Worm (Caenorhabditis elegans): ENCODE data around the gene W10D9.1.
"Not testable (repeated sequence)": the region's sequence is repeated elsewhere in the genome, so short reads cannot be mapped to it uniquely, and the experiment has no call there.

The W10D9.1 gene

DNA sequence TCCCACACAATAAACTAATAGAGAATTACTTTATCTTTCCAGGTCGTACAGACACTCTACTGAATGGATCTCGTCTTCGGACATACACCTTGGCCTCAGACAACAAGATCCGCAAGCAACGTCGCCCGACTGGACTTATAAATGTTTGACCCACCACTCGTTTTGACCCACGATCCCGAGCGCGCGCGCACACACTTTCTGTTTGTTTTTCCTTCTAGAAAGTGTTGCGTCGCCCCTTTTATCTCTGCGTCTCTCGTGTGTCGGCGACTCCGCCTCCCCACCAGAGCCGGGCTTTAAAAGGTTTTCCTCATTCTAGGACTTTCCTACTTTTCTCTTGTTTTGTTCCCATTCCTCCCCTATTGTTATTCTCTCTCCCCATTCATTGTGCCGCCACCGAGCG is 17.5 kb upstream of the W10D9.1 start:
- no peak for TF ChIP-seq zip-5 (tag; optimal IDR thresholded peaks at IDR 0.05)
- TF ChIP-seq T23F11.4 (GFP tag; optimal IDR thresholded peaks at IDR 0.05), result no peak
- TF ChIP-seq hlh-6 (tag; optimal IDR thresholded peaks at IDR 0.05), result no peak
- no peak for TF ChIP-seq odd-2 (tag; optimal IDR thresholded peaks at IDR 0.05)

ce11 chrII:441102-441501 is 13.6 kb upstream of the W10D9.1 start, which contains the start of gene C24H12.1:
C24H12.1 (plus strand) TSS chrII:441402.
- TF ChIP-seq rnt-1, pat-9, madf-2 (tag; optimal IDR thresholded peaks at IDR 0.05): not testable (repeated sequence)

ce11 chrII:456371-456770 is 1.6 kb downstream of the W10D9.1 start:
- TF ChIP-seq unc-42 (tag; optimal IDR thresholded peaks at IDR 0.05) (no peak), pros-1 (tag; optimal IDR thresholded peaks at IDR 0.05) (no peak), ama-1 (optimal IDR thresholded peaks at IDR 0.05) (no peak), elt-2 (tag; optimal IDR thresholded peaks at IDR 0.05) (no peak), ztf-16 (tag; optimal IDR thresholded peaks at IDR 0.05) (no peak), eyg-1 (tag; optimal IDR thresholded peaks at IDR 0.05) (no peak), rnt-1 (tag; optimal IDR thresholded peaks at IDR 0.05) (no peak), odd-2 (tag; optimal IDR thresholded peaks at IDR 0.05) (no peak), che-1 (tag; optimal IDR thresholded peaks at IDR 0.05) (no peak), sdc-2 (tag; optimal IDR thresholded peaks at IDR 0.05) (no peak), Y22D7AL.16 (tag; optimal IDR thresholded peaks at IDR 0.05) (no peak)

DNA sequence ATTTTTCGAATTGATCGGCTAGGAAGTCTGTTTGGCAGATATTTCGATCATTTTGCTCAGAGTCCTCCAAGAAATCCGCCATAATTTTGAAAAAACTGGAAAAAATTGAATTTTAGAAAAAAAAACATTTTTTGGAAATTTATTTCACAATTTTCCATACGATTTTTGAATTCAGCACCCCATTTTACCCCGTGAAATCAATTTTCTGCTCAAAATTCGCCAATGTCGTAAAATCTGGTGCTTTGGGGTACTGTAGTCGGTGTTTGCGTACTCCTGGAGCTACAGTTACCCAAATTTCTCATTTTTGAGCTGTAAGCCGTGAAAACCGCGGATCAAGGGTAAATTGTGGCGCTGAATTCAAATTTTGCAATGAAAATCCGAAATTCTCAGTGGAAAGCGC is 3.0 kb downstream of the W10D9.1 start, which contains the start of gene gvd-1:
Gene gvd-1, minus strand, starts transcription at position 101 of the 400 bp plus-strand sequence.
- TF ChIP-seq ceh-9 (tag; optimal IDR thresholded peaks at IDR 0.05), result no peak
- TF ChIP-seq pros-1 (tag; optimal IDR thresholded peaks at IDR 0.05), result no peak
- no peak for TF ChIP-seq elt-2 (tag; optimal IDR thresholded peaks at IDR 0.05)
- TF ChIP-seq C38D4.7 (GFP tag; optimal IDR thresholded peaks at IDR 0.05), result no peak
- TF ChIP-seq pag-3 (tag; optimal IDR thresholded peaks at IDR 0.05; ENCODE audit: borderline replicate concordance), result no peak

- TF ChIP-seq pros-1 (tag; optimal IDR thresholded peaks at IDR 0.05) (no peak), npax-4 (tag; optimal IDR thresholded peaks at IDR 0.05) (no peak), K09A11.1 (tag; optimal IDR thresholded peaks at IDR 0.05; ENCODE audit: insufficient read depth) (no peak), ref-2 (tag; optimal IDR thresholded peaks at IDR 0.05) (no peak), gmeb-2 (tag; optimal IDR thresholded peaks at IDR 0.05) (no peak), T23F11.4 (GFP tag; optimal IDR thresholded peaks at IDR 0.05) (no peak), pat-9 (tag; optimal IDR thresholded peaks at IDR 0.05) (no peak), eyg-1 (tag; optimal IDR thresholded peaks at IDR 0.05) (no peak), ceh-2 (tag; optimal IDR thresholded peaks at IDR 0.05) (no peak), dmd-4 (tag; optimal IDR thresholded peaks at IDR 0.05; ENCODE audit: borderline replicate concordance) (no peak)
These were observed 6.1 kb downstream of the W10D9.1 start, which contains the start of gene W10D9.3 for ce11 chrII:460835-461234. W10D9.3 (minus strand) TSS chrII:460935.

DNA sequence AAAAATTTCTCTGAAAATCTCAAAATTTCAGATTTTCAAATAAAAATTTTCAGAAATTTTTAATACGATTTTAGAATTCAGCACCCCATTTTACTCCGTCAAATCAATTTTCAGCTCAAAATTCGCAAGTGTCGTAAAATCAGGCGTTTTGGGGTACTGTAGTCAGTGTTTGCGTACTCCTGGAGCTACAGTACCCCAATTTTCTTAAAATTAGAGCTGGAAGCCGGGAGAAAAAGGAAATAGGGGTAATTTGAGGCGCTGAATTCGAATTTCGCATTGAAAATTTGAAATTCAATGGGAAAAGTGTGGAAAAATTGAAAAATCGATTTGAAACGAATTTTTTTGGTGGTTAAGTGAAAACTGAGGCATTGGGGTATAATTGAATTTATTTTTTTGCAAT is 6.6 kb downstream of the W10D9.1 start:
- TF ChIP-seq pha-2 (tag; optimal IDR thresholded peaks at IDR 0.05) (no peak), unc-3 (GFP tag; conservative IDR thresholded peaks at IDR 0.05) (no peak), unc-3 (tag; optimal IDR thresholded peaks at IDR 0.05) (no peak), eyg-1 (tag; optimal IDR thresholded peaks at IDR 0.05) (no peak)

DNA sequence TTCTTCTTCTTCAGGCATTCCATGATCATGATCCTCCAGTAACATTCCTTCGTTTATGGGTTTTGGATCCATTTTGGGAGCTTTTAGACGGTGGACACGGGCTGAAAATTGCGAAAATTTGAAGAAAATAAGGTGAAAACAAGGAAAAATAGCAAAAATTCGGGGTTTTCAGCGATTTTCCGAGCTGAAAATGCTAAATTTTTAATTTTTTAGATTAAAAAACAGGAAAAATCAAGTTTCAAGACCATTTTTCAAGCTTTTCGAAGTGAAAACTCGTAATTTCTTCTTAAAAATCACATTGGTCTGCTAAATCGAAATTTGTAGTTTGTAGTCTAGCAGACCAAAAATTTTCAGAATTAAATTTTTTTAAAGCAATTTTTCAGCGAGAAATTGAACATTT is 12.5 kb downstream of the W10D9.1 start, which contains the start of gene nfyb-1:
Gene nfyb-1, minus strand, starts transcription at position 101 of the 400 bp plus-strand sequence.
- TF ChIP-seq sox-4 (tag; optimal IDR thresholded peaks at IDR 0.05) (no peak), dmd-4 (tag; optimal IDR thresholded peaks at IDR 0.05; ENCODE audit: borderline replicate concordance) (no peak), C08G9.2 (tag; optimal IDR thresholded peaks at IDR 0.05) (no peak), unc-42 (tag; optimal IDR thresholded peaks at IDR 0.05) (no peak), ztf-16 (tag; optimal IDR thresholded peaks at IDR 0.05) (no peak), hlh-15 (tag; optimal IDR thresholded peaks at IDR 0.05) (no peak), unc-3 (GFP tag; conservative IDR thresholded peaks at IDR 0.05) (no peak), unc-3 (tag; optimal IDR thresholded peaks at IDR 0.05) (no peak), K09A11.1 (tag; optimal IDR thresholded peaks at IDR 0.05; ENCODE audit: insufficient read depth) (no peak), tbx-2 (tag; optimal IDR thresholded peaks at IDR 0.05) (no peak), nhr-232 (tag; optimal IDR thresholded peaks at IDR 0.05) (no peak)

All from whole organism, late embryonic.